Fruit fly (Drosophila melanogaster) whole organism, embryonic: Measurements from ENCODE around the gene CG32983.

Experiments used
- Antp ChIP-seq: fragments of 200-800 bp; sonication (Bioruptor generic); optimal IDR thresholded peaks from 3 replicates; lab custom pipeline; 2016; ENCODE audit warnings: missing biosample characterization, missing genetic modification characterization
- Awh ChIP-seq: fragments of 200-800 bp; sonication (Bioruptor generic); IDR thresholded peaks from 2 replicates; pipeline ENCODE4, ENCODE4 v1.3.6; 2022; ENCODE audit warnings: missing biosample characterization, missing genetic modification characterization
- CG10321 ChIP-seq: fragments of 200-800 bp; sonication (Bioruptor generic); IDR thresholded peaks from 2 replicates; pipeline ENCODE4 v1.3.6; 2022; ENCODE audit warnings: missing biosample characterization, missing genetic modification characterization
- CG11085 ChIP-seq: fragments of 200-800 bp; sonication (Bioruptor generic); IDR thresholded peaks from 2 replicates; pipeline ENCODE4 v1.3.6; 2022; ENCODE audit warnings: missing biosample characterization, missing genetic modification characterization
- CG14860 ChIP-seq: fragments of 200-800 bp; sonication (Bioruptor generic); IDR thresholded peaks from 3 replicates; pipeline ENCODE4 v1.3.6; 2022; ENCODE audit warnings: missing biosample characterization, missing genetic modification characterization; ENCODE audit not compliant: partially characterized antibody
- CG15479 ChIP-seq: fragments of 200-800 bp; sonication (Bioruptor generic); optimal IDR thresholded peaks from 3 replicates; lab custom pipeline; 2019; ENCODE audit warnings: missing biosample characterization, mild to moderate bottlenecking, missing genetic modification characterization, moderate library complexity
- CG1603 ChIP-seq: fragments of 200-800 bp; sonication (Bioruptor generic); optimal IDR thresholded peaks from 2 replicates; lab custom pipeline; 2019; ENCODE audit warnings: missing biosample characterization, mild to moderate bottlenecking, missing genetic modification characterization, moderate library complexity
- CG16779 ChIP-seq: fragments of 200-800 bp; sonication (Bioruptor generic); IDR thresholded peaks from 2 replicates; pipeline ENCODE4 v1.3.6; 2022; ENCODE audit warnings: missing biosample characterization, missing genetic modification characterization
- CG1832 ChIP-seq: fragments of 200-800 bp; sonication (Bioruptor generic); optimal IDR thresholded peaks from 2 replicates; lab custom pipeline; 2017; ENCODE audit warnings: missing biosample characterization, mild to moderate bottlenecking, missing genetic modification characterization, inconsistent platforms
- CG32767 ChIP-seq: fragments of 200-800 bp; sonication (Bioruptor generic); IDR thresholded peaks from 2 replicates; pipeline ENCODE4 v1.3.6; 2022; ENCODE audit warnings: missing biosample characterization, missing genetic modification characterization
- CG3281 ChIP-seq: fragments of 200-800 bp; sonication (Bioruptor generic); optimal IDR thresholded peaks from 3 replicates; lab custom pipeline; 2017; ENCODE audit warnings: missing biosample characterization, mild to moderate bottlenecking, missing genetic modification characterization
- CG34224 ChIP-seq: fragments of 200-800 bp; sonication (Bioruptor generic); IDR thresholded peaks from 3 replicates; pipeline ENCODE4 v1.3.6; 2022; ENCODE audit warnings: missing biosample characterization, missing genetic modification characterization; ENCODE audit not compliant: partially characterized antibody
- CG3838 ChIP-seq: fragments of 200-800 bp; sonication (Bioruptor generic); optimal IDR thresholded peaks from 3 replicates; lab custom pipeline; 2016; ENCODE audit warnings: missing biosample characterization, missing genetic modification characterization
- CG5180 ChIP-seq: fragments of 200-800 bp; sonication (Bioruptor generic); optimal IDR thresholded peaks from 3 replicates; lab custom pipeline; 2017; ENCODE audit warnings: missing biosample characterization, missing genetic modification characterization, mild to moderate bottlenecking, moderate library complexity, missing genetic modification reagents
- CG6175 ChIP-seq: fragments of 200-800 bp; sonication (Bioruptor generic); IDR thresholded peaks from 3 replicates; pipeline ENCODE4 v1.3.6; 2022; ENCODE audit warnings: missing biosample characterization, missing genetic modification characterization
- CG7928 ChIP-seq: fragments of 200-800 bp; sonication (Bioruptor generic); optimal IDR thresholded peaks from 2 replicates; lab custom pipeline; 2017; ENCODE audit warnings: missing biosample characterization, mild to moderate bottlenecking, missing genetic modification characterization
- CG7963 ChIP-seq: fragments of 200-800 bp; sonication (Bioruptor generic); IDR thresholded peaks from 3 replicates; pipeline ENCODE4 v1.3.6; 2022; ENCODE audit warnings: missing biosample characterization, missing genetic modification characterization; ENCODE audit not compliant: partially characterized antibody
- CG8290 ChIP-seq, 3 experiments: fragments of 200-800 bp; sonication (Bioruptor generic); optimal IDR thresholded peaks; 2 replicates each; lab custom pipeline; 2016 to 2019; ENCODE audit warnings: missing biosample characterization in 3 of 3, missing genetic modification characterization in 3 of 3, mild to moderate bottlenecking in 2 of 3, moderate library complexity in 1 of 3
- CoRest ChIP-seq: fragments of 200-800 bp; sonication (Bioruptor generic); optimal IDR thresholded peaks from 3 replicates; lab custom pipeline; 2018; ENCODE audit warnings: missing biosample characterization, mild to moderate bottlenecking, missing genetic modification characterization, moderate library complexity
- D ChIP-seq, 2 experiments: fragments of 200-800 bp in 1 of 2; fragments of >200 bp in 1 of 2; sonication (Bioruptor generic) in 1 of 2; optimal IDR thresholded peaks; 2 replicates in 1 of 2; 3 replicates in 1 of 2; lab custom pipeline; 2017; ENCODE audit warnings: mild to moderate bottlenecking in 1 of 2, missing biosample characterization in 1 of 2, missing genetic modification characterization in 1 of 2, missing genetic modification reagents in 1 of 2
- HHEX ChIP-seq: fragments of 200-800 bp; sonication (Bioruptor generic); optimal IDR thresholded peaks from 3 replicates; lab custom pipeline; 2017; ENCODE audit warnings: missing biosample characterization, mild to moderate bottlenecking, missing genetic modification characterization, missing genetic modification reagents
- Med ChIP-seq: fragments of 200-800 bp; sonication (Bioruptor generic); peaks from one replicate; lab custom pipeline; 2016; ENCODE audit warnings: missing biosample characterization, missing genetic modification characterization, mild to moderate bottlenecking, inconsistent platforms, moderate library complexity
- Nf-YC ChIP-seq: fragments of 200-800 bp; optimal IDR thresholded peaks from 3 replicates; lab custom pipeline; 2019; ENCODE audit warnings: missing biosample characterization, mild to moderate bottlenecking, missing genetic modification characterization, moderate library complexity
- Optix ChIP-seq: fragments of 200-800 bp; sonication (Bioruptor generic); IDR thresholded peaks from 3 replicates; pipeline ENCODE4 v1.3.6; 2022; ENCODE audit warnings: missing biosample characterization, missing genetic modification characterization
- Scr ChIP-seq: fragments of 200-800 bp; sonication (Bioruptor generic); IDR thresholded peaks from 2 replicates; pipeline ENCODE4 v1.3.6; 2022; ENCODE audit warnings: missing biosample characterization, missing genetic modification characterization; ENCODE audit not compliant: partially characterized antibody
- ac ChIP-seq: fragments of 200-800 bp; sonication (Bioruptor generic); optimal IDR thresholded peaks from 3 replicates; lab custom pipeline; 2017; ENCODE audit warnings: missing biosample characterization, mild to moderate bottlenecking, missing genetic modification characterization
- ash1 ChIP-seq: fragments of 200-800 bp; sonication (Bioruptor generic); optimal IDR thresholded peaks from 2 replicates; lab custom pipeline; 2018; ENCODE audit warnings: missing biosample characterization, mild to moderate bottlenecking, missing genetic modification characterization
- cg ChIP-seq: fragments of 200-800 bp; sonication (Bioruptor generic); optimal IDR thresholded peaks from 3 replicates; lab custom pipeline; 2019; ENCODE audit warnings: missing biosample characterization, mild to moderate bottlenecking, missing genetic modification characterization, moderate library complexity
- corto ChIP-seq: fragments of 200-800 bp; sonication (Bioruptor generic); optimal IDR thresholded peaks from 2 replicates; lab custom pipeline; 2016; ENCODE audit warnings: missing biosample characterization, mild to moderate bottlenecking, missing genetic modification characterization, moderate library complexity
- crp ChIP-seq, 2 experiments: fragments of 200-800 bp; sonication (Bioruptor generic); optimal IDR thresholded peaks; 2 replicates in 1 of 2; 3 replicates in 1 of 2; lab custom pipeline; 2017; ENCODE audit warnings: missing biosample characterization in 2 of 2, missing genetic modification characterization in 2 of 2, mild to moderate bottlenecking in 1 of 2, moderate library complexity in 1 of 2
- exex ChIP-seq: fragments of 200-800 bp; sonication (Bioruptor generic); optimal IDR thresholded peaks from 4 replicates; lab custom pipeline; 2018; ENCODE audit warnings: missing biosample characterization, mild to moderate bottlenecking, missing genetic modification characterization, moderate library complexity
- hb ChIP-seq: fragments of 200-800 bp; sonication (Bioruptor generic); IDR thresholded peaks from 3 replicates; pipeline ENCODE4 v1.3.6; 2022; ENCODE audit warnings: missing biosample characterization, missing genetic modification characterization; ENCODE audit not compliant: partially characterized antibody
- inv ChIP-seq: fragments of 200-800 bp; sonication (Bioruptor generic); IDR thresholded peaks from 2 replicates; pipeline ENCODE4 v1.3.6; 2022; ENCODE audit warnings: missing biosample characterization, missing genetic modification characterization; ENCODE audit not compliant: partially characterized antibody
- jing ChIP-seq: fragments of 200-800 bp; sonication (Bioruptor generic); optimal IDR thresholded peaks from 2 replicates; lab custom pipeline; 2018; ENCODE audit warnings: missing biosample characterization, mild to moderate bottlenecking, missing genetic modification characterization
- mirr ChIP-seq: fragments of 200-800 bp; sonication (Bioruptor generic); optimal IDR thresholded peaks from 3 replicates; lab custom pipeline; 2018; ENCODE audit warnings: missing biosample characterization, mild to moderate bottlenecking, missing genetic modification characterization
- oc ChIP-seq: fragments of 200-800 bp; sonication (Bioruptor generic); optimal IDR thresholded peaks from 2 replicates; lab custom pipeline; 2018; ENCODE audit warnings: missing biosample characterization, mild to moderate bottlenecking, missing genetic modification characterization, moderate library complexity
- pfk ChIP-seq: fragments of 200-800 bp; sonication (Bioruptor generic); optimal IDR thresholded peaks from 2 replicates; lab custom pipeline; 2018; ENCODE audit warnings: missing biosample characterization, mild to moderate bottlenecking, missing genetic modification characterization, moderate library complexity
- pros ChIP-seq: fragments of 200-800 bp; sonication (Bioruptor generic); optimal IDR thresholded peaks from 3 replicates; lab custom pipeline; 2019; ENCODE audit warnings: missing biosample characterization, mild to moderate bottlenecking, missing genetic modification characterization, moderate library complexity
- sd ChIP-seq: fragments of 200-800 bp; sonication (Bioruptor generic); optimal IDR thresholded peaks from 3 replicates; lab custom pipeline; 2018; ENCODE audit warnings: missing biosample characterization, mild to moderate bottlenecking, missing genetic modification characterization, moderate library complexity
- seq ChIP-seq: fragments of 200-800 bp; sonication (Bioruptor generic); IDR thresholded peaks from 2 replicates; pipeline ENCODE4 v1.3.6; 2022; ENCODE audit warnings: missing biosample characterization, missing genetic modification characterization
- sna ChIP-seq: fragments of 200-800 bp; sonication (Bioruptor generic); IDR thresholded peaks from 2 replicates; pipeline ENCODE4 v1.3.6; 2022; ENCODE audit warnings: missing biosample characterization, missing genetic modification characterization; ENCODE audit not compliant: partially characterized antibody
- tll ChIP-seq, 2 experiments: fragments of 200-800 bp in 1 of 2; fragments of >200 bp in 1 of 2; sonication (Bioruptor generic) in 1 of 2; optimal IDR thresholded peaks; 2 replicates each; lab custom pipeline; 2017 to 2019; ENCODE audit warnings: missing biosample characterization in 2 of 2, missing genetic modification characterization in 2 of 2, mild to moderate bottlenecking in 1 of 2, moderate library complexity in 1 of 2
- tna ChIP-seq: fragments of 200-800 bp; sonication (Bioruptor generic); IDR thresholded peaks from 2 replicates; pipeline ENCODE4 v1.3.6; 2022; ENCODE audit warnings: missing biosample characterization, missing genetic modification characterization; ENCODE audit not compliant: partially characterized antibody
- wdn ChIP-seq: fragments of 200-800 bp; sonication (Bioruptor generic); IDR thresholded peaks from 2 replicates; pipeline ENCODE4 v1.3.6; 2022; ENCODE audit warnings: missing biosample characterization, missing genetic modification characterization
- z ChIP-seq: fragments of 200-800 bp; sonication (Bioruptor generic); IDR thresholded peaks from 3 replicates; pipeline ENCODE4 v1.3.6; 2022; ENCODE audit warnings: missing biosample characterization, missing genetic modification characterization

Gene CG32983

dm6 chr2L:8825222-8825869 is 40.3 kb upstream of the CG32983 start, which contains the start of gene SoxN (continued):
- TF ChIP-seq seq (GFP tag; lab: Robert Waterston, UW) (peak; percentile 64; the same call in 1 of the 2 replicates), wdn (GFP tag; lab: Robert Waterston, UW) (no peak), tll (GFP tag; optimal IDR thresholded peaks at IDR 0.05; lab: Kevin White, UChicago) (peak in 1 of 2 experiments; percentile 65), corto (GFP tag; lab: Kevin White, UChicago) (no peak), D (optimal IDR thresholded peaks at IDR 0.05; lab: Kevin White, UChicago) (peak; percentile 78), D (GFP tag; optimal IDR thresholded peaks at IDR 0.05; lab: Kevin White, UChicago) (no peak), CG8290 (GFP tag; optimal IDR thresholded peaks at IDR 0.05; lab: Kevin White, UChicago) (no peak), CG8290 (tag; optimal IDR thresholded peaks at IDR 0.05; lab: Kevin White, UChicago) (peak in 1 of 2 experiments; percentile 37), CG32767 (GFP tag; lab: Robert Waterston, UW) (0 out of 2 replicates have a peak, but pooled peaks have one; percentile 37), ac (no peak), CG11085 (no peak; the same call in 1 of the 2 replicates), CG7928 (GFP tag; lab: Kevin White, UChicago) (no peak), CG5180 (GFP tag; lab: Kevin White, UChicago) (peak; percentile 90), CG16779 (GFP tag; lab: Robert Waterston, UW) (peak; percentile 45; the same call in 1 of the 2 replicates), oc (peak; percentile 73), mirr (peak; percentile 17), pros (GFP tag; lab: Kevin White, UChicago) (peak; percentile 86), cg (GFP tag; lab: Kevin White, UChicago) (peak; percentile 100), ash1 (GFP tag; lab: Kevin White, UChicago) (peak; percentile 60), Antp (GFP tag; lab: Kevin White, UChicago) (peak; percentile 37), CG1832 (peak; percentile 94), CG14860 (GFP tag; lab: Robert Waterston, UW) (0 out of 3 replicates have a peak, but pooled peaks have one; percentile 34), Med (GFP tag; lab: Kevin White, UChicago) (peak; percentile 86), CG3281 (GFP tag; lab: Kevin White, UChicago) (peak; percentile 16), CG34224 (GFP tag; lab: Robert Waterston, UW) (peak; percentile 62), pfk (GFP tag; lab: Kevin White, UChicago) (no peak), jing (peak; percentile 68), inv (GFP tag; lab: Robert Waterston, UW) (peak; percentile 25; the same call in 1 of the 2 replicates), exex (no peak), CG15479 (peak; percentile 99), Nf-YC (tag; lab: Kevin White, UChicago) (peak; percentile 100), CoRest (tag; lab: Kevin White, UChicago) (peak; percentile 61), z (GFP tag; lab: Robert Waterston, UW) (peak; percentile 92), CG7963 (GFP tag; lab: Robert Waterston, UW) (0 out of 3 replicates have a peak, but pooled peaks have one; percentile 23), hb (GFP tag; lab: Robert Waterston, UW) (no peak), sd (tag; lab: Kevin White, UChicago) (peak; percentile 90), CG3838 (GFP tag; lab: Kevin White, UChicago) (peak; percentile 42), CG1603 (tag; lab: Kevin White, UChicago) (peak; percentile 27), CG10321 (GFP tag; lab: Robert Waterston, UW) (peak; percentile 98), Optix (GFP tag; lab: Robert Waterston, UW) (peak; percentile 35; the same call in 2 of the 3 replicates), Scr (GFP tag; lab: Robert Waterston, UW) (peak; percentile 3), CG6175 (GFP tag; lab: Robert Waterston, UW) (peak; percentile 75; the same call in 2 of the 3 replicates), Awh (GFP tag; lab: Robert Waterston, UW) (peak; percentile 32; the same call in 1 of the 2 replicates), tna (GFP tag; lab: Robert Waterston, UW) (no peak), crp (GFP tag; optimal IDR thresholded peaks at IDR 0.05; lab: Kevin White, UChicago) (no peak), sna (GFP tag; lab: Robert Waterston, UW) (peak; percentile 74), HHEX (no peak)
